Worm (Caenorhabditis elegans) whole organism, young adult: Measurements from ENCODE around the gene R160.3.

ENCODE experiments used
- B0035.1 ChIP-seq: sonication (generic microtip); optimal IDR thresholded peaks from 2 replicates; lab custom pipeline; 2016; ENCODE audit warnings: missing genetic modification characterization, mild to moderate bottlenecking, missing compliant biosample characterization, missing genotype, missing genetic modification reagents
- D2030.7 ChIP-seq: fragments of 200-800 bp; sonication (Bioruptor generic); IDR thresholded peaks from 2 replicates; pipeline ENCODE4 v1.3.6; 2022; ENCODE audit warnings: missing genetic modification reagents, missing genetic modification characterization, missing compliant biosample characterization
- F33H1.4 ChIP-seq: fragments of 200-800 bp; sonication (Bioruptor generic); IDR thresholded peaks from 2 replicates; pipeline ENCODE4 v1.3.6; 2022; ENCODE audit warnings: missing genetic modification reagents, missing genetic modification characterization, missing compliant biosample characterization
- F37B4.10 ChIP-seq: fragments of 200-800 bp; sonication (Bioruptor generic); IDR thresholded peaks from 2 replicates; pipeline ENCODE4 v1.3.6; 2022; ENCODE audit warnings: missing genetic modification characterization, missing compliant biosample characterization
- F52B5.7 ChIP-seq: sonication (generic microtip); optimal IDR thresholded peaks from 2 replicates; lab custom pipeline; 2016; ENCODE audit warnings: mild to moderate bottlenecking, missing genetic modification characterization, missing compliant biosample characterization
- K12H6.12 ChIP-seq: fragments of 200-800 bp; sonication (Bioruptor generic); optimal IDR thresholded peaks from 2 replicates; lab custom pipeline; 2018; ENCODE audit warnings: mild to moderate bottlenecking, missing genetic modification characterization, missing compliant biosample characterization
- aptf-2 ChIP-seq: fragments of 200-800 bp; sonication (Bioruptor generic); conservative IDR thresholded peaks from 2 replicates; pipeline ENCODE4 v1.3.6; 2022; ENCODE audit warnings: missing genetic modification reagents, missing genetic modification characterization, missing compliant biosample characterization
- aptf-3 ChIP-seq: fragments of 200-800 bp; sonication (Bioruptor generic); IDR thresholded peaks from 2 replicates; pipeline ENCODE4 v1.3.6; 2022; ENCODE audit warnings: missing genetic modification characterization, missing compliant biosample characterization
- attf-6 ChIP-seq: fragments of 200-800 bp; sonication (Bioruptor generic); IDR thresholded peaks from 2 replicates; pipeline ENCODE4 v1.3.6; 2022; ENCODE audit warnings: missing genetic modification reagents, missing genetic modification characterization, missing compliant biosample characterization
- bed-2 ChIP-seq: fragments of 200-800 bp; sonication (Bioruptor generic); IDR thresholded peaks from 2 replicates; pipeline ENCODE4 v1.3.6; 2022; ENCODE audit warnings: missing genetic modification reagents, missing genetic modification characterization, missing compliant biosample characterization
- cebp-1 ChIP-seq, 2 experiments: fragments of 200-800 bp in 1 of 2; sonication (Bioruptor generic) in 1 of 2; sonication (generic microtip) in 1 of 2; IDR thresholded peaks in 1 of 2; optimal IDR thresholded peaks in 1 of 2; 2 replicates each; pipeline versions ENCODE4 v1.3.6 to Lab custom; 2017 to 2022; ENCODE audit warnings: missing compliant biosample characterization in 2 of 2, missing genetic modification characterization in 2 of 2, mild to moderate bottlenecking in 1 of 2, missing genetic modification reagents in 1 of 2, moderate library complexity in 1 of 2
- ceh-27 ChIP-seq: fragments of 200-800 bp; sonication (Bioruptor generic); optimal IDR thresholded peaks from 2 replicates; lab custom pipeline; 2018; ENCODE audit warnings: mild to moderate bottlenecking, missing genetic modification characterization, moderate library complexity, missing compliant biosample characterization
- ceh-58 ChIP-seq: fragments of 200-800 bp; sonication (Bioruptor generic); IDR thresholded peaks from 2 replicates; pipeline ENCODE4 v1.3.6; 2022; ENCODE audit warnings: missing genetic modification characterization, missing compliant biosample characterization
- ceh-79 ChIP-seq: sonication (generic microtip); optimal IDR thresholded peaks from 2 replicates; lab custom pipeline; 2017; ENCODE audit warnings: mild to moderate bottlenecking, missing genetic modification characterization, missing compliant biosample characterization
- ceh-91 ChIP-seq: fragments of 200-800 bp; sonication (Bioruptor generic); IDR thresholded peaks from 2 replicates; pipeline ENCODE4 v1.3.6; 2022; ENCODE audit warnings: missing genetic modification reagents, missing genetic modification characterization, missing compliant biosample characterization
- dpff-1 ChIP-seq: sonication (generic microtip); optimal IDR thresholded peaks from 2 replicates; lab custom pipeline; 2017; ENCODE audit warnings: mild to moderate bottlenecking, missing genetic modification characterization, missing compliant biosample characterization
- efl-1 ChIP-seq: fragments of 150-350 bp; optimal IDR thresholded peaks from 2 replicates; lab custom pipeline; 2014; ENCODE audit warnings: missing biosample characterization, missing genetic modification reagents, missing genetic modification characterization
- egl-44 ChIP-seq: fragments of 200-800 bp; sonication (Bioruptor generic); IDR thresholded peaks from 2 replicates; pipeline ENCODE4 v1.3.6; 2022; ENCODE audit warnings: missing genetic modification reagents, missing genetic modification characterization, missing compliant biosample characterization
- egrh-3 ChIP-seq: fragments of 200-800 bp; sonication (Bioruptor generic); IDR thresholded peaks from 2 replicates; pipeline ENCODE4 v1.3.6; 2022; ENCODE audit warnings: missing genetic modification reagents, missing genetic modification characterization, missing compliant biosample characterization
- hlh-12 ChIP-seq: sonication (generic microtip); optimal IDR thresholded peaks from 2 replicates; lab custom pipeline; 2016; ENCODE audit warnings: missing genetic modification characterization, missing compliant biosample characterization
- hmg-1.2 ChIP-seq: fragments of 200-800 bp; sonication (Bioruptor generic); IDR thresholded peaks from 2 replicates; pipeline ENCODE4 v1.3.6; 2022; ENCODE audit warnings: missing genetic modification reagents, missing genetic modification characterization, missing compliant biosample characterization
- let-607 ChIP-seq, 2 experiments: fragments of 200-800 bp in 1 of 2; sonication (Bioruptor generic) in 1 of 2; sonication (generic microtip) in 1 of 2; optimal IDR thresholded peaks; 2 replicates each; lab custom pipeline; 2016 to 2018; ENCODE audit warnings: mild to moderate bottlenecking in 2 of 2, missing compliant biosample characterization in 2 of 2, missing genetic modification characterization in 2 of 2, moderate library complexity in 2 of 2, missing genotype in 1 of 2
- mcd-1 ChIP-seq: fragments of 200-800 bp; sonication (Bioruptor generic); IDR thresholded peaks from 2 replicates; pipeline ENCODE4 v1.3.6; 2022; ENCODE audit warnings: missing genetic modification reagents, missing genetic modification characterization, missing compliant biosample characterization
- nfyb-1 ChIP-seq: fragments of 200-800 bp; sonication (Bioruptor generic); IDR thresholded peaks from 2 replicates; pipeline ENCODE4 v1.3.6; 2022; ENCODE audit warnings: missing genetic modification reagents, missing genetic modification characterization, missing compliant biosample characterization
- nhr-120 ChIP-seq: fragments of 200-800 bp; sonication (Bioruptor generic); IDR thresholded peaks from 2 replicates; pipeline ENCODE4 v1.3.6; 2022; ENCODE audit warnings: missing genetic modification characterization, missing compliant biosample characterization
- nhr-27 ChIP-seq: fragments of 200-800 bp; sonication (Bioruptor generic); optimal IDR thresholded peaks from 2 replicates; lab custom pipeline; 2018; ENCODE audit warnings: mild to moderate bottlenecking, missing genetic modification characterization, moderate library complexity, missing compliant biosample characterization
- pha-4 ChIP-seq: fragments of 150-350 bp; sonication (generic microtip); optimal IDR thresholded peaks from 2 replicates; lab custom pipeline; 2014; ENCODE audit warnings: missing biosample characterization, missing genetic modification reagents, missing genetic modification characterization
- rpc-1 ChIP-seq, 2 experiments: fragments of 150-350 bp in 1 of 2; sonication (generic microtip) in 1 of 2; optimal IDR thresholded peaks; 2 replicates each; lab custom pipeline; 2014 to 2018; ENCODE audit warnings: missing biosample characterization in 1 of 2, missing genetic modification characterization in 1 of 2, missing genetic modification reagents in 1 of 2, missing genotype in 1 of 2
- snpc-1.3 ChIP-seq: sonication (generic microtip); optimal IDR thresholded peaks from 2 replicates; lab custom pipeline; 2017; ENCODE audit warnings: missing genetic modification characterization, mild to moderate bottlenecking, missing compliant biosample characterization, antibody characterized with exemption, moderate library complexity, missing genotype, missing genetic modification reagents; ENCODE audit not compliant: insufficient read depth
- tbx-9 ChIP-seq: sonication (generic microtip); optimal IDR thresholded peaks from 2 replicates; lab custom pipeline; 2016; ENCODE audit warnings: borderline replicate concordance, missing genetic modification characterization, inconsistent platforms, missing compliant biosample characterization
- tlf-1 ChIP-seq: fragments of 200-800 bp; sonication (Bioruptor generic); optimal IDR thresholded peaks from 2 replicates; lab custom pipeline; 2018; ENCODE audit warnings: mild to moderate bottlenecking, missing genetic modification characterization, missing compliant biosample characterization
- unc-130 ChIP-seq: sonication (generic microtip); optimal IDR thresholded peaks from 2 replicates; lab custom pipeline; 2016; ENCODE audit warnings: missing genetic modification reagents, missing genetic modification characterization, missing compliant biosample characterization
- zfh-2 ChIP-seq: fragments of 200-800 bp; sonication (Bioruptor generic); conservative IDR thresholded peaks from 2 replicates; pipeline ENCODE4 v1.3.6; 2022; ENCODE audit warnings: missing genetic modification reagents, missing genetic modification characterization, missing compliant biosample characterization
- zim-3 ChIP-seq: sonication (generic microtip); optimal IDR thresholded peaks from 2 replicates; lab custom pipeline; 2017; ENCODE audit warnings: mild to moderate bottlenecking, missing genetic modification characterization, moderate library complexity, missing compliant biosample characterization
- ztf-28 ChIP-seq: fragments of 200-800 bp; sonication (Bioruptor generic); IDR thresholded peaks from 2 replicates; pipeline ENCODE4 v1.3.6; 2022; ENCODE audit warnings: missing genetic modification reagents, missing genetic modification characterization, missing compliant biosample characterization
- ztf-6 ChIP-seq: fragments of 200-800 bp; sonication (Bioruptor generic); IDR thresholded peaks from 2 replicates; pipeline ENCODE4 v1.3.6; 2022; ENCODE audit warnings: missing genetic modification reagents, missing genetic modification characterization, missing compliant biosample characterization

R160.3 gene

DNA sequence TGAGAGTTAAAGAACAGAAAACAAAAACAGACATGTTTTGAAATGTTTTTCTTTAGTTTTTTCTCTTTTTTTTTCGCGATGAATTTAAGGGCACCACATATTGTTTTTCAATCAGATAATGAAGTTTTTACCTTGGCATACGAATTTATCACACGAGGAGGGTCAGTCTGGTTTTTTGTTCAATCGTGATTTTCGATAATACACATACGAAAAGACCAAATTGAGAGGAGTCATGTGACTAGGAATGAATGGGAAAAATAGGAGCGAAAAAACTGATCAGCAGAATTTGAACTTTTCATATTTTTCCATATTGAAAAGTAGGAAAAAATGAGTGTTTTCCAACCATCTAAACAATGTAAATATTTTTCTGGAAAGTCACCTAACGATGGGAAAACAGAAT is 20.4 kb upstream of the R160.3 start:
- TF ChIP-seq ceh-79 (tag; lab: Kevin White, UChicago) (no peak), aptf-3 (no peak), ztf-28 (GFP tag; lab: Robert Waterston, UW) (no peak), hmg-1.2 (no peak)

DNA sequence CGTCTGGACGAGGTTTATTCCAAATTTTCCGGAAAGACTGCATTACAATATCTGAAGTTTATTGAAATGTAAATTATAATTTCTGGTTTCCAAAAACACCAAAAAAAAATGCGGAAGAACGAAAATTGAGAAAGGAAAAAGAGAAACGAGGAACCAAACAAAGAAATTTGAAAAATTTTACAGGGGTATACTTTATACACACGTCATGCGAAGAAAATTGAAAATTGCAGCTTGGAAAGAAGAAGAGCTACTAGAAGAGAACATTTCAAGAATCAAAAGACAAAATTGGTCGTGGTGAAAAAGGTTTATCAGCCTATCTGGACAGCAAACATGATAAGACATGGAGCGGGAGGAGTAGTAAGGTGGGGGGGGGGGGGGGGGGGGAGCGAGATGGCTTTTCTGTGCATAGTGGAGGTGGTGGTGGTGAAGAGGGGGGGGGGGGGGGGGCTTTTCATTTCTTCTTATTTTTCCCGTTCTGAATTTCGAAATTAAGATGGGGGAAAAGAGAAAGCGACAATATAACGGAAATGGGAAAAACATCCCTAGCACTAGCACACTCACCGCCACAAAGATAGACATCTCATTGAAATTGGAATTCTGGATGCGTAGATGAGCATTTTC is 17.3 kb upstream of the R160.3 start, which contains the start of gene lst-2:
Gene lst-2, minus strand, starts transcription at position 51 of the 621 bp plus-strand sequence.
- TF ChIP-seq mcd-1 (GFP tag; lab: Robert Waterston, UW) = peak; percentile 27; the same call in 1 of the 2 replicates
- TF ChIP-seq zfh-2 (GFP tag; lab: Robert Waterston, UW) = peak; percentile 79
- peak; percentile 90; the same call in 1 of the 2 replicates for TF ChIP-seq egrh-3 (GFP tag; lab: Robert Waterston, UW)
- no peak for TF ChIP-seq cebp-1 (GFP tag; IDR thresholded peaks at IDR 0.05; lab: Robert Waterston, UW)
- no peak for TF ChIP-seq cebp-1 (tag; optimal IDR thresholded peaks at IDR 0.05; lab: Kevin White, UChicago)

DNA sequence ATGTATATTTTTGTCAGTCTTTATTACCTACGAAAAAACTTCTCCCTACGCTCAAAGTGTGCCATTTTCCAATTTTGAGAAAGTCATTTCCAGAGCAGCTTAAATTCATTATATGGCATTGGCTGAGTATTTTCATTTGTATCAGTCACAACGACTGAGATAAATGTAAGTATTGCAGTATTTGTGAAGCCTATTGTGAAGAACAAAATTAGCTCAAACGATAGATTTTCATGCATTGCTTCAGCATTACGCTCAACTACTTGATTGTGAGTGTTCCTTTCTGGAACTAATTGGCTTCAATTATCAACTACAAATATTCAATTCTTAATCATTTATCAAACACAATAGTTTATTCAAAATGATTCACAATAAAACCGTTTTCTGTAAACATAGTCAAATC is 11.6 kb upstream of the R160.3 start, which contains the start of gene R160.12:
Gene R160.12, minus strand, starts transcription at position 101 of the 400 bp plus-strand sequence.
- no peak for TF ChIP-seq hlh-12 (tag; lab: Kevin White, UChicago)
- no peak for TF ChIP-seq ceh-79 (tag; lab: Kevin White, UChicago)
- TF ChIP-seq tbx-9 (tag; lab: Kevin White, UChicago) = no peak
- no peak for TF ChIP-seq F37B4.10

DNA sequence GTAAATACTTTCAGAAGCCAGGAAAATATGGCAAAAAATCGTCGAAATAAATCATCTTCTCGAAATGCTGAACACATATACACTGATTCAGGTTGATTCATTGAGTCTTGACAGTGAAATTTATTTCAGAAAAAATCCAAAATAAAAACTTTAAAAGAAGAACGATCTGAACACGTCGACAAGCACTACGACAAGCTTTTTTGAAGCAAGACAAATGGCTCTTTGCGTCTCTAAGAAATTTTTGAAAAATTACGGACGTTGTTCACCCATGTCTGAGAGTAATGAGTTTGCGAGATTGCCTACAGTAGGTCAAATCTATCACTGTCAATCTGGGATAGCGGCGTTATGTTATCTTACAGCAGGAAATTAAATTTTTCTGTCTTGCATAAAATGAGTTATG is 10.7 kb upstream of the R160.3 start, which contains the start of gene R160.2:
Gene R160.2, minus strand, starts transcription at position 101 of the 400 bp plus-strand sequence.
- TF ChIP-seq ztf-28 (GFP tag; lab: Robert Waterston, UW) (no peak), ceh-58 (GFP tag; lab: Robert Waterston, UW) (no peak), bed-2 (no peak), tlf-1 (GFP tag; lab: Kevin White, UChicago) (no peak), ztf-6 (GFP tag; lab: Robert Waterston, UW) (no peak), F33H1.4 (no peak), nhr-120 (GFP tag; lab: Robert Waterston, UW) (no peak), ceh-91 (GFP tag; lab: Robert Waterston, UW) (no peak), zim-3 (no peak)

DNA sequence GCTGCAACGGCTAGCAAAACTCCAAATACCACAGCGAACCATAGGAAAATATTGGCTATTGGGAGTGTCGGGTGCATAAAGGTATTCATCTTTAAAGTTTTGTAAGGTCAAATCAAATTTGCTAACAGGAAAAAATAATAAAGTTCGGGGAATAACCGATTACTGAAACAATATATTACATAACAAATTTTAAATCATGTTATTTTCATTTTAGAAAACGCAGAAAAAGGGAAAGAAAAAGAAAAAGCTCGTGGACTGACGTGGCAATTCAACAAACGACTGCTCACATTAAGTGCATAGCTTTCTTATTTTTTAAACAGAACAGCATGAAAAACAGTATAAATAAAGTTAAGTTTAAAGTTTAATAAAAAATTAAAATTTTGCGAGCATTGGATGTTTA is 7.0 kb upstream of the R160.3 start, which contains the start of gene R160.6:
Gene R160.6, minus strand, starts transcription at position 101 of the 400 bp plus-strand sequence.
- TF ChIP-seq dpff-1 (no peak), nfyb-1 (no peak), F52B5.7 (tag; lab: Kevin White, UChicago) (no peak), egl-44 (GFP tag; lab: Robert Waterston, UW) (no peak), aptf-2 (GFP tag; lab: Robert Waterston, UW) (no peak), nhr-27 (tag; lab: Kevin White, UChicago) (no peak), aptf-3 (no peak), K12H6.12 (tag; lab: Kevin White, UChicago) (no peak), snpc-1.3 (no peak), pha-4 (no peak), egrh-3 (GFP tag; lab: Robert Waterston, UW) (no peak), ceh-27 (GFP tag; lab: Kevin White, UChicago) (no peak), rpc-1 (optimal IDR thresholded peaks at IDR 0.05; lab: Kevin White, UChicago) (no peak), rpc-1 (tag; optimal IDR thresholded peaks at IDR 0.05; lab: Kevin White, UChicago) (no peak), attf-6 (GFP tag; lab: Robert Waterston, UW) (no peak), let-607 (tag; optimal IDR thresholded peaks at IDR 0.05; lab: Kevin White, UChicago) (no peak), B0035.1 (no peak), unc-130 (GFP tag; lab: Kevin White, UChicago) (no peak), D2030.7 (no peak), efl-1 (no peak)
- TF ChIP-seq, all 124 proteins: peak for 0
